Worm (Caenorhabditis elegans) whole organism, L3 larva: ENCODE data around the gene C39B5.6.

Source experiments
- R02D3.7 ChIP-seq: fragments of 150-350 bp; optimal IDR thresholded peaks from 2 replicates; lab custom pipeline; 2014; ENCODE audit warnings: missing biosample characterization, missing genetic modification characterization
- ZK546.5 ChIP-seq: sonication (generic microtip); optimal IDR thresholded peaks from 2 replicates; lab custom pipeline; 2017; ENCODE audit warnings: missing biosample characterization, missing genetic modification characterization
- aly-2 ChIP-seq: fragments of 150-350 bp; optimal IDR thresholded peaks from 2 replicates; lab custom pipeline; 2014; ENCODE audit warnings: missing biosample characterization, missing genetic modification characterization
- ama-1 ChIP-seq: fragments of 150-350 bp; optimal IDR thresholded peaks from 2 replicates; lab custom pipeline; 2018
- ceh-16 ChIP-seq: sonication (generic microtip); optimal IDR thresholded peaks from 2 replicates; lab custom pipeline; 2017; ENCODE audit warnings: missing biosample characterization, missing genetic modification characterization
- ceh-9 ChIP-seq: sonication (generic microtip); optimal IDR thresholded peaks from 2 replicates; lab custom pipeline; 2018; ENCODE audit warnings: missing biosample characterization, missing genetic modification characterization
- daf-12 ChIP-seq: fragments of 150-350 bp; optimal IDR thresholded peaks from 2 replicates; lab custom pipeline; 2014; ENCODE audit warnings: missing biosample characterization, missing genetic modification reagents, missing genetic modification characterization
- egl-5 ChIP-seq: fragments of 150-350 bp; optimal IDR thresholded peaks from 2 replicates; lab custom pipeline; 2017; ENCODE audit warnings: missing biosample characterization, missing genetic modification reagents, missing genetic modification characterization, inconsistent platforms
- elt-1 ChIP-seq: fragments of 150-350 bp; optimal IDR thresholded peaks from 2 replicates; lab custom pipeline; 2014; ENCODE audit warnings: missing biosample characterization, missing genetic modification characterization
- elt-2 ChIP-seq: sonication (generic microtip); optimal IDR thresholded peaks from 2 replicates; lab custom pipeline; 2016; ENCODE audit warnings: missing genetic modification reagents, mild to moderate bottlenecking, missing genetic modification characterization, missing compliant biosample characterization
- elt-3 ChIP-seq, 3 experiments: fragments of 150-350 bp in 1 of 3; sonication (generic microtip) in 2 of 3; optimal IDR thresholded peaks; 2 replicates in 2 of 3; 4 replicates in 1 of 3; lab custom pipeline; 2014 to 2017; ENCODE audit warnings: missing biosample characterization in 3 of 3, missing genetic modification characterization in 3 of 3
- eor-1 ChIP-seq, 2 experiments: fragments of 150-350 bp; optimal IDR thresholded peaks; 2 replicates each; lab custom pipeline; 2014 to 2018; ENCODE audit warnings: missing biosample characterization in 2 of 2, missing genetic modification characterization in 2 of 2
- hmg-11 ChIP-seq: sonication (generic microtip); optimal IDR thresholded peaks from 2 replicates; lab custom pipeline; 2016; ENCODE audit warnings: missing genetic modification characterization, missing compliant biosample characterization
- lin-15B ChIP-seq: fragments of 150-350 bp; optimal IDR thresholded peaks from 2 replicates; lab custom pipeline; 2014; ENCODE audit warnings: missing biosample characterization, missing genetic modification characterization
- lin-39 ChIP-seq: fragments of 150-350 bp; optimal IDR thresholded peaks from 2 replicates; lab custom pipeline; 2018; ENCODE audit warnings: missing biosample characterization, missing genetic modification reagents, missing genetic modification characterization
- mdl-1 ChIP-seq: fragments of 150-350 bp; optimal IDR thresholded peaks from 2 replicates; lab custom pipeline; 2014; ENCODE audit warnings: missing biosample characterization, missing genetic modification characterization
- mml-1 ChIP-seq: fragments of 150-350 bp; sonication (generic microtip); optimal IDR thresholded peaks from 3 replicates; lab custom pipeline; 2014; ENCODE audit warnings: missing biosample characterization, missing genetic modification characterization
- nfya-1 ChIP-seq: sonication (generic microtip); optimal IDR thresholded peaks from 2 replicates; lab custom pipeline; 2017; ENCODE audit warnings: missing genetic modification characterization, mild to moderate bottlenecking, missing compliant biosample characterization, antibody characterized with exemption, moderate library complexity; ENCODE audit not compliant: insufficient read depth
- nhr-11 ChIP-seq: fragments of 150-350 bp; optimal IDR thresholded peaks from 2 replicates; lab custom pipeline; 2014; ENCODE audit warnings: missing biosample characterization, missing genetic modification characterization
- nhr-25 ChIP-seq: sonication (generic microtip); optimal IDR thresholded peaks from 2 replicates; lab custom pipeline; 2017; ENCODE audit warnings: missing biosample characterization, missing genetic modification characterization
- nhr-28 ChIP-seq: fragments of 150-350 bp; optimal IDR thresholded peaks from 2 replicates; lab custom pipeline; 2014; ENCODE audit warnings: missing biosample characterization, missing genetic modification characterization
- nhr-43 ChIP-seq: sonication (generic microtip); optimal IDR thresholded peaks from 2 replicates; lab custom pipeline; 2016; ENCODE audit warnings: mild to moderate bottlenecking, missing genetic modification characterization, missing compliant biosample characterization; ENCODE audit not compliant: poor library complexity, severe bottlenecking
- nhr-76 ChIP-seq: fragments of 150-350 bp; sonication (generic microtip); optimal IDR thresholded peaks from 5 replicates; lab custom pipeline; 2014; ENCODE audit warnings: missing biosample characterization, missing genetic modification characterization
- pha-4 ChIP-seq: fragments of 150-350 bp; optimal IDR thresholded peaks from 2 replicates; lab custom pipeline; 2014; ENCODE audit warnings: missing biosample characterization, missing genetic modification reagents, missing genetic modification characterization
- pqm-1 ChIP-seq: fragments of 150-350 bp; optimal IDR thresholded peaks from 2 replicates; lab custom pipeline; 2017; ENCODE audit warnings: missing biosample characterization, missing genetic modification characterization, inconsistent platforms
- sea-2 ChIP-seq: fragments of 150-350 bp; sonication (generic microtip); optimal IDR thresholded peaks from 4 replicates; lab custom pipeline; 2014; ENCODE audit warnings: missing biosample characterization, missing genetic modification reagents, missing genetic modification characterization
- snpc-4 ChIP-seq: fragments of 150-350 bp; optimal IDR thresholded peaks from 2 replicates; lab custom pipeline; 2014; ENCODE audit warnings: missing biosample characterization, missing genetic modification characterization
- tbx-2 ChIP-seq: sonication (generic microtip); optimal IDR thresholded peaks from 2 replicates; lab custom pipeline; 2016; ENCODE audit warnings: mild to moderate bottlenecking, missing genetic modification characterization, missing compliant biosample characterization
- unc-39 ChIP-seq: sonication (generic microtip); optimal IDR thresholded peaks from 4 replicates; lab custom pipeline; 2017; ENCODE audit warnings: missing biosample characterization, missing genetic modification characterization
- zag-1 ChIP-seq: fragments of 150-350 bp; optimal IDR thresholded peaks from 2 replicates; lab custom pipeline; 2014; ENCODE audit warnings: missing biosample characterization, missing genetic modification characterization
- ztf-4 ChIP-seq: fragments of 150-350 bp; optimal IDR thresholded peaks from 2 replicates; lab custom pipeline; 2014; ENCODE audit warnings: missing biosample characterization, missing genetic modification characterization

C39B5.6 gene

ce11 chrIII:2223932-2224331 lies 26.1 kb downstream of the C39B5.6 start, which contains the start of gene srd-65:
TSS of gene srd-65 (minus strand) at chrIII:2224032.
- TF ChIP-seq egl-5 (tag; lab: Kevin White, UChicago) (no peak), aly-2 (tag; lab: Kevin White, UChicago) (no peak), elt-1 (tag; lab: Kevin White, UChicago) (no peak), hmg-11 (tag; lab: Kevin White, UChicago) (no peak), mdl-1 (tag; lab: Kevin White, UChicago) (no peak), ceh-9 (tag; lab: Kevin White, UChicago) (no peak), nhr-76 (tag; lab: Kevin White, UChicago) (no peak), elt-3 (tag; optimal IDR thresholded peaks at IDR 0.05; lab: Kevin White, UChicago) (no peak), lin-39 (no peak), nhr-43 (tag; lab: Kevin White, UChicago) (no peak), snpc-4 (no peak), tbx-2 (tag; lab: Kevin White, UChicago) (no peak), ama-1 (lab: Kevin White, UChicago) (no peak), ztf-4 (tag; lab: Kevin White, UChicago) (no peak)

- TF ChIP-seq snpc-4, result no peak
- TF ChIP-seq lin-39, result no peak
- TF ChIP-seq sea-2 (GFP tag; lab: Kevin White, UChicago), result no peak
- no peak for TF ChIP-seq elt-2 (tag; lab: Kevin White, UChicago)
These were observed 26.7 kb downstream of the C39B5.6 start, which contains the start of gene fbxa-38 for ce11 chrIII:2224478-2224877. TSS of gene fbxa-38 (plus strand) at chrIII:2224672.

- no peak for TF ChIP-seq nhr-25
- no peak for TF ChIP-seq R02D3.7
- no peak for TF ChIP-seq nhr-76 (tag; lab: Kevin White, UChicago)
- TF ChIP-seq daf-12 (tag; lab: Kevin White, UChicago), result no peak
- TF ChIP-seq nfya-1 (tag; lab: Kevin White, UChicago), result no peak
- TF ChIP-seq, all 47 proteins: peak for 0
These were observed 29.6 kb downstream of the C39B5.6 start, which contains the start of gene fbxa-62 for ce11 chrIII:2227407-2227806. TSS of gene fbxa-62 (plus strand) at chrIII:2227707.

ce11 chrIII:2232360-2232759 lies 34.6 kb downstream of the C39B5.6 start, which contains the start of gene fbxa-47:
TSS of gene fbxa-47 (minus strand) at chrIII:2232460.
- TF ChIP-seq lin-15B (tag; lab: Kevin White, UChicago) (no peak), mml-1 (tag; lab: Kevin White, UChicago) (no peak), ceh-16 (tag; lab: Kevin White, UChicago) (no peak), ama-1 (lab: Kevin White, UChicago) (no peak), nhr-43 (tag; lab: Kevin White, UChicago) (no peak), unc-39 (tag; lab: Kevin White, UChicago) (no peak), pqm-1 (tag; lab: Kevin White, UChicago) (no peak), zag-1 (tag; lab: Kevin White, UChicago) (no peak), elt-3 (tag; optimal IDR thresholded peaks at IDR 0.05; lab: Kevin White, UChicago) (no peak), elt-1 (tag; lab: Kevin White, UChicago) (no peak), mdl-1 (tag; lab: Kevin White, UChicago) (no peak), hmg-11 (tag; lab: Kevin White, UChicago) (no peak), ZK546.5 (tag; lab: Kevin White, UChicago) (no peak), nhr-28 (tag; lab: Kevin White, UChicago) (no peak), snpc-4 (no peak), pha-4 (tag; lab: Kevin White, UChicago) (no peak), nhr-11 (tag; lab: Kevin White, UChicago) (no peak), eor-1 (tag; optimal IDR thresholded peaks at IDR 0.05; lab: Kevin White, UChicago) (no peak), tbx-2 (tag; lab: Kevin White, UChicago) (no peak), elt-2 (tag; lab: Kevin White, UChicago) (no peak)

ce11 chrIII:2233399-2233798 lies 35.6 kb downstream of the C39B5.6 start:
- TF ChIP-seq R02D3.7 (no peak), pha-4 (tag; lab: Kevin White, UChicago) (peak; percentile 61)
